Fruit fly (Drosophila melanogaster) whole organism, embryonic: Measurements from ENCODE around the gene CG12728.
A peak's percentile ranks its signal among the peaks of the same experiment; 100 is the strongest.

Experiments
- Ada2b ChIP-seq: fragments of 200-800 bp; sonication (Bioruptor generic); IDR thresholded peaks from 2 replicates; pipeline ENCODE4 v1.3.6; 2022; ENCODE audit warnings: missing biosample characterization, missing genetic modification characterization
- CG10147 ChIP-seq: fragments of 200-800 bp; sonication (Bioruptor generic); optimal IDR thresholded peaks from 2 replicates; lab custom pipeline; 2019; ENCODE audit warnings: missing biosample characterization, mild to moderate bottlenecking, missing genetic modification characterization, moderate library complexity
- CG10321 ChIP-seq: fragments of 200-800 bp; sonication (Bioruptor generic); IDR thresholded peaks from 2 replicates; pipeline ENCODE4 v1.3.6; 2022; ENCODE audit warnings: missing biosample characterization, missing genetic modification characterization
- CG12391 ChIP-seq: fragments of 200-800 bp; sonication (Bioruptor generic); optimal IDR thresholded peaks from 3 replicates; lab custom pipeline; 2018; ENCODE audit warnings: missing biosample characterization, mild to moderate bottlenecking, missing genetic modification characterization, moderate library complexity
- CG15601 ChIP-seq: fragments of 200-800 bp; sonication (Bioruptor generic); optimal IDR thresholded peaks from 3 replicates; lab custom pipeline; 2019; ENCODE audit warnings: missing biosample characterization, mild to moderate bottlenecking, missing genetic modification characterization, moderate library complexity
- CG16779 ChIP-seq: fragments of 200-800 bp; sonication (Bioruptor generic); IDR thresholded peaks from 2 replicates; pipeline ENCODE4 v1.3.6; 2022; ENCODE audit warnings: missing biosample characterization, missing genetic modification characterization
- CG17328 ChIP-seq: fragments of 200-800 bp; sonication (Bioruptor generic); IDR thresholded peaks from 2 replicates; pipeline ENCODE4 v1.3.6; 2022; ENCODE audit warnings: missing biosample characterization, missing genetic modification characterization
- CG17361 ChIP-seq: fragments of 200-800 bp; sonication (Bioruptor generic); IDR thresholded peaks from 3 replicates; pipeline ENCODE4 v1.3.6; 2022; ENCODE audit warnings: missing biosample characterization, missing genetic modification characterization
- CG17802 ChIP-seq: fragments of 200-800 bp; sonication (Bioruptor generic); optimal IDR thresholded peaks from 2 replicates; lab custom pipeline; 2018; ENCODE audit warnings: missing biosample characterization, mild to moderate bottlenecking, missing genetic modification characterization, moderate library complexity
- CG1792 ChIP-seq: fragments of 200-800 bp; sonication (Bioruptor generic); optimal IDR thresholded peaks from 2 replicates; lab custom pipeline; 2016; ENCODE audit warnings: missing biosample characterization, missing genetic modification characterization
- CG2116 ChIP-seq: fragments of 200-800 bp; sonication (Bioruptor generic); optimal IDR thresholded peaks from 3 replicates; lab custom pipeline; 2018; ENCODE audit warnings: missing biosample characterization, mild to moderate bottlenecking, missing genetic modification characterization
- CG2120 ChIP-seq: fragments of 200-800 bp; sonication (Bioruptor generic); optimal IDR thresholded peaks from 3 replicates; lab custom pipeline; 2016; ENCODE audit warnings: missing biosample characterization, missing genetic modification characterization
- CG32532 ChIP-seq: fragments of 200-800 bp; sonication (Bioruptor generic); IDR thresholded peaks from 2 replicates; pipeline ENCODE4 v1.3.6; 2022; ENCODE audit warnings: missing biosample characterization, missing genetic modification characterization
- CG3726 ChIP-seq: fragments of 200-800 bp; sonication (Bioruptor generic); IDR thresholded peaks from 3 replicates; pipeline ENCODE4, ENCODE4 v1.3.6; 2022; ENCODE audit warnings: missing biosample characterization, missing genetic modification characterization
- CG6683 ChIP-seq: fragments of 200-800 bp; sonication (Bioruptor generic); optimal IDR thresholded peaks from 2 replicates; lab custom pipeline; 2017; ENCODE audit warnings: missing biosample characterization, mild to moderate bottlenecking, missing genetic modification characterization, missing genetic modification reagents
- CG8388 ChIP-seq: fragments of 200-800 bp; sonication (Bioruptor generic); optimal IDR thresholded peaks from 2 replicates; lab custom pipeline; 2019; ENCODE audit warnings: missing biosample characterization, mild to moderate bottlenecking, missing genetic modification characterization, moderate library complexity
- CG8944 ChIP-seq: fragments of 200-800 bp; sonication (Bioruptor generic); optimal IDR thresholded peaks from 3 replicates; lab custom pipeline; 2016; ENCODE audit warnings: missing biosample characterization, missing genetic modification characterization
- Deaf1 ChIP-seq: fragments of 200-800 bp; optimal IDR thresholded peaks from 3 replicates; lab custom pipeline; 2019; ENCODE audit warnings: missing biosample characterization, mild to moderate bottlenecking, missing genetic modification characterization, moderate library complexity
- Hey ChIP-seq: fragments of 200-800 bp; sonication (Bioruptor generic); optimal IDR thresholded peaks from 3 replicates; lab custom pipeline; 2018; ENCODE audit warnings: missing biosample characterization, mild to moderate bottlenecking, missing genetic modification characterization
- Mes4 ChIP-seq: fragments of 200-800 bp; sonication (Bioruptor generic); optimal IDR thresholded peaks from 2 replicates; lab custom pipeline; 2016; ENCODE audit warnings: missing biosample characterization, missing genetic modification characterization
- NC2α ChIP-seq: fragments of 200-800 bp; sonication (Bioruptor generic); optimal IDR thresholded peaks from 2 replicates; lab custom pipeline; 2016; ENCODE audit warnings: missing biosample characterization, missing genetic modification characterization
- NFAT ChIP-seq: fragments of 200-800 bp; sonication (Bioruptor generic); IDR thresholded peaks from 2 replicates; pipeline ENCODE4 v1.3.6; 2022; ENCODE audit warnings: missing biosample characterization, missing genetic modification characterization
- Oli ChIP-seq: fragments of 200-800 bp; sonication (Bioruptor generic); optimal IDR thresholded peaks from 2 replicates; lab custom pipeline; 2018; ENCODE audit warnings: missing biosample characterization, mild to moderate bottlenecking, missing genetic modification characterization, moderate library complexity
- Opbp ChIP-seq: fragments of 200-800 bp; sonication (Bioruptor generic); IDR thresholded peaks from 3 replicates; pipeline ENCODE4 v1.3.6; 2022; ENCODE audit warnings: missing biosample characterization, missing genetic modification characterization; ENCODE audit not compliant: partially characterized antibody
- Six4 ChIP-seq: fragments of 200-800 bp; sonication (Bioruptor generic); optimal IDR thresholded peaks from 2 replicates; lab custom pipeline; 2016; ENCODE audit warnings: missing biosample characterization, missing genetic modification characterization
- chinmo ChIP-seq: fragments of 200-800 bp; sonication (Bioruptor generic); IDR thresholded peaks from 4 replicates; pipeline ENCODE4 v1.3.6; 2022; ENCODE audit warnings: missing biosample characterization, missing genetic modification characterization; ENCODE audit not compliant: partially characterized antibody
- ci ChIP-seq: fragments of 200-800 bp; sonication (Bioruptor generic); IDR thresholded peaks from 3 replicates; pipeline ENCODE4 v1.3.6; 2022; ENCODE audit warnings: missing biosample characterization, missing genetic modification characterization
- gro ChIP-seq: fragments of 200-800 bp; sonication (Bioruptor generic); optimal IDR thresholded peaks from 2 replicates; lab custom pipeline; 2016; ENCODE audit warnings: missing biosample characterization, missing genetic modification characterization
- hbn ChIP-seq: fragments of 200-800 bp; sonication (Bioruptor generic); IDR thresholded peaks from 2 replicates; pipeline ENCODE4 v1.3.6; 2022; ENCODE audit warnings: missing biosample characterization, missing genetic modification characterization; ENCODE audit not compliant: partially characterized antibody
- inv ChIP-seq: fragments of 200-800 bp; sonication (Bioruptor generic); IDR thresholded peaks from 2 replicates; pipeline ENCODE4 v1.3.6; 2022; ENCODE audit warnings: missing biosample characterization, missing genetic modification characterization; ENCODE audit not compliant: partially characterized antibody
- lab ChIP-seq: fragments of 200-800 bp; sonication (Bioruptor generic); optimal IDR thresholded peaks from 3 replicates; lab custom pipeline; 2017; ENCODE audit warnings: missing biosample characterization, missing genetic modification characterization, mild to moderate bottlenecking, moderate library complexity, missing genetic modification reagents
- lilli ChIP-seq: fragments of 200-800 bp; sonication (Bioruptor generic); optimal IDR thresholded peaks from 3 replicates; lab custom pipeline; 2016; ENCODE audit warnings: missing biosample characterization, missing genetic modification characterization
- nerfin-1 ChIP-seq: fragments of 200-800 bp; sonication (Bioruptor generic); optimal IDR thresholded peaks from 3 replicates; lab custom pipeline; 2019; ENCODE audit warnings: missing biosample characterization, mild to moderate bottlenecking, missing genetic modification characterization, moderate library complexity
- nom ChIP-seq: fragments of 200-800 bp; sonication (Bioruptor generic); optimal IDR thresholded peaks from 2 replicates; lab custom pipeline; 2017; ENCODE audit warnings: missing biosample characterization, missing genetic modification characterization, mild to moderate bottlenecking, moderate library complexity, missing genetic modification reagents
- phol ChIP-seq: fragments of 200-800 bp; sonication (Bioruptor generic); optimal IDR thresholded peaks from 3 replicates; lab custom pipeline; 2018; ENCODE audit warnings: missing biosample characterization, mild to moderate bottlenecking, missing genetic modification characterization, moderate library complexity
- pzg ChIP-seq: fragments of 200-800 bp; sonication (Bioruptor generic); optimal IDR thresholded peaks from 3 replicates; lab custom pipeline; 2018; ENCODE audit warnings: missing biosample characterization, mild to moderate bottlenecking, missing genetic modification characterization, moderate library complexity
- row ChIP-seq: fragments of 200-800 bp; sonication (Bioruptor generic); IDR thresholded peaks from 3 replicates; pipeline ENCODE4 v1.3.6; 2022; ENCODE audit warnings: missing biosample characterization, missing genetic modification characterization
- sc ChIP-seq, 3 experiments: fragments of >200 bp in 2 of 3; fragments of 200-800 bp in 1 of 3; sonication (Bioruptor generic) in 1 of 3; optimal IDR thresholded peaks; 2 replicates in 2 of 3; 3 replicates in 1 of 3; lab custom pipeline; 2017; ENCODE audit warnings: mild to moderate bottlenecking in 1 of 3, missing biosample characterization in 1 of 3, missing genetic modification characterization in 1 of 3, missing genetic modification reagents in 1 of 3
- sim ChIP-seq: fragments of 200-800 bp; sonication (Bioruptor generic); IDR thresholded peaks from 2 replicates; pipeline ENCODE4 v1.3.6; 2022; ENCODE audit warnings: missing biosample characterization, missing genetic modification characterization
- sisA ChIP-seq: fragments of 200-800 bp; sonication (Bioruptor generic); IDR thresholded peaks from 2 replicates; pipeline ENCODE4 v1.3.6; 2022; ENCODE audit warnings: missing biosample characterization, missing genetic modification characterization
- tll ChIP-seq, 2 experiments: fragments of 200-800 bp in 1 of 2; fragments of >200 bp in 1 of 2; sonication (Bioruptor generic) in 1 of 2; optimal IDR thresholded peaks; 2 replicates each; lab custom pipeline; 2017 to 2019; ENCODE audit warnings: missing biosample characterization in 2 of 2, missing genetic modification characterization in 2 of 2, mild to moderate bottlenecking in 1 of 2, moderate library complexity in 1 of 2
- ttk ChIP-seq: fragments of 200-800 bp; sonication (Bioruptor generic); IDR thresholded peaks from 2 replicates; pipeline ENCODE4 v2.1.2; 2022; ENCODE audit warnings: missing biosample characterization, missing genetic modification characterization
- unc-4 ChIP-seq: fragments of 200-800 bp; sonication (Bioruptor generic); IDR thresholded peaks from 2 replicates; pipeline ENCODE4 v1.3.6; 2022; ENCODE audit warnings: missing biosample characterization, missing genetic modification characterization; ENCODE audit not compliant: partially characterized antibody
- unpg ChIP-seq: fragments of 200-800 bp; sonication (Bioruptor generic); optimal IDR thresholded peaks from 3 replicates; lab custom pipeline; 2018; ENCODE audit warnings: missing biosample characterization, mild to moderate bottlenecking, missing genetic modification characterization, moderate library complexity
- usp ChIP-seq: fragments of >200 bp; optimal IDR thresholded peaks from 2 replicates; lab custom pipeline; 2017; ENCODE audit warnings: missing biosample characterization, missing genetic modification characterization
- vnd ChIP-seq: fragments of 200-800 bp; sonication (Bioruptor generic); IDR thresholded peaks from 3 replicates; pipeline ENCODE4 v1.3.6; 2022; ENCODE audit warnings: missing biosample characterization, missing genetic modification characterization; ENCODE audit not compliant: partially characterized antibody
- vvl ChIP-seq: fragments of 200-800 bp; sonication (Bioruptor generic); IDR thresholded peaks from 2 replicates; pipeline ENCODE4 v1.3.6; 2022; ENCODE audit warnings: missing biosample characterization, missing genetic modification characterization
- wdn ChIP-seq: fragments of 200-800 bp; sonication (Bioruptor generic); IDR thresholded peaks from 2 replicates; pipeline ENCODE4 v1.3.6; 2022; ENCODE audit warnings: missing biosample characterization, missing genetic modification characterization
- zen ChIP-seq: fragments of 200-800 bp; sonication (Bioruptor generic); optimal IDR thresholded peaks from 3 replicates; lab custom pipeline; 2018; ENCODE audit warnings: missing biosample characterization, mild to moderate bottlenecking, missing genetic modification characterization, moderate library complexity
- zfh1 ChIP-seq: fragments of 200-800 bp; sonication (Bioruptor generic); IDR thresholded peaks from 3 replicates; pipeline ENCODE4 v1.3.6; 2022; ENCODE audit warnings: missing biosample characterization, missing genetic modification characterization

The CG12728 gene

DNA sequence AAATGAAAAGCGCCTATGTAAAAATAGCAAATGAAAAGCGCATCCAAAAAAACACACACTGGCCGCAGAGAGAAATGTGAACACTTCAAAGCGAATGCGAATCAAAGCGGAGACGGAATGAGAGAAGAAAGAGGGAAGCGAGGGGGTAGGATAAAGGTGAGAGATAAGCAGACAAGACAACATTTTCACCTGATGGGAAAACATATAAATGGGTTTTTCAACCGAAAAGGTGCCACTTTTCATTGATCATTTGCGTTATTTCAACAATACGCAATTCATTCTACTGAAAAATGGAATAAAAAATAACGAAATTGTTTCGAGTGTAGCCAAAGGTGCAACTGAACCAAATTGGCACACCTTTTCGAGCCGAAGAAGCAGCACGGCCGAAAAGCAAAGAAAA is 34.7 kb downstream of the CG12728 start (continued):
- no peak for TF ChIP-seq CG17328 (GFP tag; lab: Robert Waterston, UW)
- TF ChIP-seq CG8944 (GFP tag; lab: Kevin White, UChicago): peak; percentile 2
- TF ChIP-seq CG1792: peak; percentile 9
- TF ChIP-seq unpg (GFP tag; lab: Kevin White, UChicago): no peak
- TF ChIP-seq CG12391 (tag; lab: Kevin White, UChicago): no peak
- no peak for TF ChIP-seq CG10147 (GFP tag; lab: Kevin White, UChicago)
- TF ChIP-seq vvl (GFP tag; lab: Robert Waterston, UW): no peak; the same call in 1 of the 2 replicates
- no peak for TF ChIP-seq Mes4 (GFP tag; lab: Kevin White, UChicago)
- TF ChIP-seq row (GFP tag; lab: Robert Waterston, UW): peak; percentile 35; the same call in 1 of the 3 replicates
- peak; percentile 21 for TF ChIP-seq phol (tag; lab: Kevin White, UChicago)
- TF ChIP-seq CG17361 (GFP tag; lab: Robert Waterston, UW): no peak
- no peak for TF ChIP-seq CG8388 (GFP tag; lab: Kevin White, UChicago)
- TF ChIP-seq zfh1 (GFP tag; lab: Robert Waterston, UW): no peak
- 0 out of 2 replicates have a peak, but pooled peaks have one; percentile 32 for TF ChIP-seq CG32532 (GFP tag; lab: Robert Waterston, UW)
- no peak for TF ChIP-seq unc-4 (GFP tag; lab: Robert Waterston, UW)
- no peak for TF ChIP-seq vnd (GFP tag; lab: Robert Waterston, UW)
- no peak for TF ChIP-seq zen (tag; lab: Kevin White, UChicago)
- TF ChIP-seq usp (GFP tag; lab: Kevin White, UChicago): no peak
- no peak for TF ChIP-seq ttk (GFP tag; lab: Robert Waterston, UW)
- TF ChIP-seq Deaf1 (tag; lab: Kevin White, UChicago): no peak
- no peak for TF ChIP-seq Hey
- no peak for TF ChIP-seq chinmo
- no peak for TF ChIP-seq nom (GFP tag; lab: Kevin White, UChicago)
- no peak for TF ChIP-seq hbn (GFP tag; lab: Robert Waterston, UW)
- TF ChIP-seq Ada2b (GFP tag; lab: Robert Waterston, UW): 0 out of 2 replicates have a peak, but pooled peaks have one; percentile 4
- no peak for TF ChIP-seq ci (GFP tag; lab: Robert Waterston, UW)
- no peak for TF ChIP-seq nerfin-1 (tag; lab: Kevin White, UChicago)
- TF ChIP-seq CG15601 (tag; lab: Kevin White, UChicago): no peak
- TF ChIP-seq CG10321 (GFP tag; lab: Robert Waterston, UW): no peak
- TF ChIP-seq wdn: no peak
- TF ChIP-seq CG16779: no peak
- TF ChIP-seq gro (GFP tag; lab: Kevin White, UChicago): no peak
- no peak for TF ChIP-seq CG3726
- TF ChIP-seq lilli (GFP tag; lab: Kevin White, UChicago): no peak
- TF ChIP-seq CG2116 (GFP tag; lab: Kevin White, UChicago): no peak
- peak; percentile 22 for TF ChIP-seq CG2120 (GFP tag; lab: Kevin White, UChicago)
- peak; percentile 8 for TF ChIP-seq lab
- no peak for TF ChIP-seq sim (GFP tag; lab: Robert Waterston, UW)
- TF ChIP-seq NC2α: no peak
- TF ChIP-seq NFAT: no peak
- no peak for TF ChIP-seq sc (optimal IDR thresholded peaks at IDR 0.05; lab: Kevin White, UChicago)
- no peak for TF ChIP-seq sc (GFP tag; optimal IDR thresholded peaks at IDR 0.05; lab: Kevin White, UChicago)
- no peak for TF ChIP-seq Six4
- TF ChIP-seq pzg (GFP tag; lab: Kevin White, UChicago): no peak
- no peak for TF ChIP-seq Opbp (GFP tag; lab: Robert Waterston, UW)
- peak; percentile 27 for TF ChIP-seq Oli (tag; lab: Kevin White, UChicago)
- no peak for TF ChIP-seq sisA
- no peak for TF ChIP-seq inv
- no peak for TF ChIP-seq tll (GFP tag; optimal IDR thresholded peaks at IDR 0.05; lab: Kevin White, UChicago)
- TF ChIP-seq CG6683 (GFP tag; lab: Kevin White, UChicago): no peak
- TF ChIP-seq CG17802 (tag; lab: Kevin White, UChicago): no peak
